Worm (Caenorhabditis elegans) whole organism, young adult: ENCODE results near the gene npr-33.

ENCODE experiments used
- B0336.3 ChIP-seq: fragments of 200-800 bp; sonication (Bioruptor generic); IDR thresholded peaks from 2 replicates; pipeline ENCODE4 v1.3.6; 2022; ENCODE audit warnings: missing genetic modification characterization, missing compliant biosample characterization
- F22D6.2 ChIP-seq: sonication (generic microtip); optimal IDR thresholded peaks from 2 replicates; lab custom pipeline; 2016; ENCODE audit warnings: mild to moderate bottlenecking, missing genetic modification characterization, missing compliant biosample characterization
- Y56A3A.18 ChIP-seq: fragments of 200-800 bp; sonication (Bioruptor generic); IDR thresholded peaks from 2 replicates; pipeline ENCODE4 v1.3.6; 2022; ENCODE audit warnings: missing genetic modification reagents, missing genetic modification characterization, missing compliant biosample characterization
- ZK185.1 ChIP-seq: sonication (generic microtip); optimal IDR thresholded peaks from 2 replicates; lab custom pipeline; 2016; ENCODE audit warnings: mild to moderate bottlenecking, missing genetic modification characterization, missing compliant biosample characterization; ENCODE audit not compliant: poor library complexity, severe bottlenecking
- aptf-2 ChIP-seq: fragments of 200-800 bp; sonication (Bioruptor generic); conservative IDR thresholded peaks from 2 replicates; pipeline ENCODE4 v1.3.6; 2022; ENCODE audit warnings: missing genetic modification reagents, missing genetic modification characterization, missing compliant biosample characterization
- athp-1 ChIP-seq: sonication (generic microtip); optimal IDR thresholded peaks from 2 replicates; lab custom pipeline; 2017; ENCODE audit warnings: mild to moderate bottlenecking, missing genetic modification characterization, missing compliant biosample characterization
- attf-3 ChIP-seq: fragments of 200-800 bp; sonication (Bioruptor generic); conservative IDR thresholded peaks from 2 replicates; pipeline ENCODE4 v1.3.6; 2022; ENCODE audit warnings: missing genetic modification reagents, missing genetic modification characterization, missing compliant biosample characterization
- attf-6 ChIP-seq: fragments of 200-800 bp; sonication (Bioruptor generic); IDR thresholded peaks from 2 replicates; pipeline ENCODE4 v1.3.6; 2022; ENCODE audit warnings: missing genetic modification reagents, missing genetic modification characterization, missing compliant biosample characterization
- cebp-1 ChIP-seq, 2 experiments: fragments of 200-800 bp in 1 of 2; sonication (Bioruptor generic) in 1 of 2; sonication (generic microtip) in 1 of 2; IDR thresholded peaks in 1 of 2; optimal IDR thresholded peaks in 1 of 2; 2 replicates each; pipeline versions ENCODE4 v1.3.6 to Lab custom; 2017 to 2022; ENCODE audit warnings: missing compliant biosample characterization in 2 of 2, missing genetic modification characterization in 2 of 2, mild to moderate bottlenecking in 1 of 2, missing genetic modification reagents in 1 of 2, moderate library complexity in 1 of 2
- ceh-100 ChIP-seq: fragments of 200-800 bp; sonication (Bioruptor generic); IDR thresholded peaks from 2 replicates; pipeline ENCODE4 v1.3.6; 2022; ENCODE audit warnings: missing genetic modification reagents, missing genetic modification characterization, missing compliant biosample characterization
- ceh-27 ChIP-seq: fragments of 200-800 bp; sonication (Bioruptor generic); optimal IDR thresholded peaks from 2 replicates; lab custom pipeline; 2018; ENCODE audit warnings: mild to moderate bottlenecking, missing genetic modification characterization, moderate library complexity, missing compliant biosample characterization
- ceh-40 ChIP-seq: fragments of 200-800 bp; sonication (Bioruptor generic); IDR thresholded peaks from 2 replicates; pipeline ENCODE4 v1.3.6; 2022; ENCODE audit warnings: missing genetic modification characterization, missing compliant biosample characterization
- ceh-58 ChIP-seq: fragments of 200-800 bp; sonication (Bioruptor generic); IDR thresholded peaks from 2 replicates; pipeline ENCODE4 v1.3.6; 2022; ENCODE audit warnings: missing genetic modification characterization, missing compliant biosample characterization
- chd-7 ChIP-seq: sonication (generic microtip); optimal IDR thresholded peaks from 2 replicates; lab custom pipeline; 2016; ENCODE audit warnings: mild to moderate bottlenecking, missing genetic modification characterization, moderate library complexity, missing compliant biosample characterization
- die-1 ChIP-seq: sonication (generic microtip); optimal IDR thresholded peaks from 2 replicates; lab custom pipeline; 2016; ENCODE audit warnings: missing genotype, mild to moderate bottlenecking, missing genetic modification characterization, missing compliant biosample characterization
- dox-1 ChIP-seq: fragments of 200-800 bp; sonication (Bioruptor generic); IDR thresholded peaks from 2 replicates; pipeline ENCODE4 v1.3.6; 2022; ENCODE audit warnings: missing genetic modification reagents, missing genetic modification characterization, missing compliant biosample characterization
- efl-1 ChIP-seq: fragments of 150-350 bp; optimal IDR thresholded peaks from 2 replicates; lab custom pipeline; 2014; ENCODE audit warnings: missing biosample characterization, missing genetic modification reagents, missing genetic modification characterization
- egl-44 ChIP-seq: fragments of 200-800 bp; sonication (Bioruptor generic); IDR thresholded peaks from 2 replicates; pipeline ENCODE4 v1.3.6; 2022; ENCODE audit warnings: missing genetic modification reagents, missing genetic modification characterization, missing compliant biosample characterization
- egrh-3 ChIP-seq: fragments of 200-800 bp; sonication (Bioruptor generic); IDR thresholded peaks from 2 replicates; pipeline ENCODE4 v1.3.6; 2022; ENCODE audit warnings: missing genetic modification reagents, missing genetic modification characterization, missing compliant biosample characterization
- gei-17 ChIP-seq: fragments of 200-800 bp; sonication (Bioruptor generic); optimal IDR thresholded peaks from 2 replicates; lab custom pipeline; 2018; ENCODE audit warnings: mild to moderate bottlenecking, missing genetic modification characterization, missing compliant biosample characterization
- hlh-12 ChIP-seq: sonication (generic microtip); optimal IDR thresholded peaks from 2 replicates; lab custom pipeline; 2016; ENCODE audit warnings: missing genetic modification characterization, missing compliant biosample characterization
- hmg-1.2 ChIP-seq: fragments of 200-800 bp; sonication (Bioruptor generic); IDR thresholded peaks from 2 replicates; pipeline ENCODE4 v1.3.6; 2022; ENCODE audit warnings: missing genetic modification reagents, missing genetic modification characterization, missing compliant biosample characterization
- hrde-1 ChIP-seq: sonication (generic microtip); optimal IDR thresholded peaks from 2 replicates; lab custom pipeline; 2016; ENCODE audit warnings: missing genetic modification characterization, mild to moderate bottlenecking, missing compliant biosample characterization, moderate library complexity, missing genotype, missing genetic modification reagents, borderline replicate concordance
- let-526 ChIP-seq: fragments of 200-800 bp; sonication (Bioruptor generic); IDR thresholded peaks from 2 replicates; pipeline ENCODE4 v1.3.6; 2022; ENCODE audit warnings: missing genetic modification reagents, missing genetic modification characterization, missing compliant biosample characterization
- lsy-27 ChIP-seq: sonication (generic microtip); optimal IDR thresholded peaks from 2 replicates; lab custom pipeline; 2017; ENCODE audit warnings: missing genetic modification characterization, mild to moderate bottlenecking, missing compliant biosample characterization, antibody characterized with exemption, missing genotype, borderline replicate concordance; ENCODE audit not compliant: insufficient read depth
- nfyb-1 ChIP-seq: fragments of 200-800 bp; sonication (Bioruptor generic); IDR thresholded peaks from 2 replicates; pipeline ENCODE4 v1.3.6; 2022; ENCODE audit warnings: missing genetic modification reagents, missing genetic modification characterization, missing compliant biosample characterization
- rec-8 ChIP-seq, 2 experiments: sonication (generic microtip); optimal IDR thresholded peaks; 2 replicates each; lab custom pipeline; 2016; ENCODE audit warnings: mild to moderate bottlenecking in 2 of 2, missing genetic modification characterization in 2 of 2, missing genetic modification reagents in 2 of 2, missing genotype in 2 of 2, missing biosample characterization in 1 of 2, missing compliant biosample characterization in 1 of 2, moderate library complexity in 1 of 2
- rpc-1 ChIP-seq, 2 experiments: fragments of 150-350 bp in 1 of 2; sonication (generic microtip) in 1 of 2; optimal IDR thresholded peaks; 2 replicates each; lab custom pipeline; 2014 to 2018; ENCODE audit warnings: missing biosample characterization in 1 of 2, missing genetic modification characterization in 1 of 2, missing genetic modification reagents in 1 of 2, missing genotype in 1 of 2
- snpc-3.4 ChIP-seq: sonication (generic microtip); optimal IDR thresholded peaks from 2 replicates; lab custom pipeline; 2017; ENCODE audit warnings: missing genetic modification characterization, mild to moderate bottlenecking, missing compliant biosample characterization, antibody characterized with exemption, moderate library complexity, missing genotype, missing genetic modification reagents
- unc-62 ChIP-seq: fragments of 150-350 bp; optimal IDR thresholded peaks from 2 replicates; lab custom pipeline; 2014; ENCODE audit warnings: missing biosample characterization, missing genetic modification reagents, missing genetic modification characterization
- xnd-1 ChIP-seq: sonication (generic microtip); optimal IDR thresholded peaks from 2 replicates; lab custom pipeline; 2016; ENCODE audit warnings: missing genotype, missing genetic modification reagents, missing genetic modification characterization, missing compliant biosample characterization
- zfh-2 ChIP-seq: fragments of 200-800 bp; sonication (Bioruptor generic); conservative IDR thresholded peaks from 2 replicates; pipeline ENCODE4 v1.3.6; 2022; ENCODE audit warnings: missing genetic modification reagents, missing genetic modification characterization, missing compliant biosample characterization
- ztf-18 ChIP-seq: sonication (generic microtip); optimal IDR thresholded peaks from 2 replicates; lab custom pipeline; 2016; ENCODE audit warnings: missing genotype, mild to moderate bottlenecking, missing genetic modification characterization, missing compliant biosample characterization
- ztf-22 ChIP-seq: fragments of 200-800 bp; sonication (Bioruptor generic); optimal IDR thresholded peaks from 2 replicates; lab custom pipeline; 2018; ENCODE audit warnings: mild to moderate bottlenecking, missing genetic modification characterization, moderate library complexity, missing compliant biosample characterization

npr-33 gene

DNA sequence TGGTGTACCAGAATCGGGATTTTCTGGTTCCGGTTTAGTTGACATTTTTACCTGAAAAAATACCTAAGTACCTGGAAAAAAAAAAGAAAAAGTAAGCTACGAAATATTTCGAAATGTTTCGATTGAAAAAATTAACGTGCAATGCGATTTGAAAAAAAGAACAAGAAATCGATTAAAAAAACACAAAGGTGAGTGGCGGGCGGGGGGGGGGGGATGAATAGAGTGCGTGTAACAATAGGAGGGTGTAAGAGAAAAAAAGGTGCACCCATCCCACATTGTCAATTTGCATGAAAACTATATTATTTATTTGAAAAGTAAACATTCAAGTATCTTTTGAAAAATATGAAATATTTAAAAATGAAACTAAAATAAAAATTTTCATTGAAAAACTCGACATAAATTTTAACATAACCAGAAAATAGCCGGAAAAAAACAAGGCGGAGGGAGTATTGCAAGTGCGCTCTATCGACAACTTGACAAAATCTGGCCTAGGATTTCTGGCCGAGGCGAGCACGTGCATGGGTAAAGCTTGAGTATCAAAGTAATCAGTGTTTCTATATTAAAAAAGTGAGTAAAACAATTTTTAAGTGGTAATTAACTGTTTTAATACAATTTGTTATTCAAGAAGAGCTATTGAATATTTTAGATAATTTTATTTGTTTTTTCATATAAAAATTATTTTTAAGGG lies 44.4 kb upstream of the npr-33 start, which contains the start of the genes csb-1 and F53H4.4 (continued):
- TF ChIP-seq rec-8 (tag; optimal IDR thresholded peaks at IDR 0.05; lab: Kevin White, UChicago) (no peak), ceh-58 (GFP tag; lab: Robert Waterston, UW) (no peak)

DNA sequence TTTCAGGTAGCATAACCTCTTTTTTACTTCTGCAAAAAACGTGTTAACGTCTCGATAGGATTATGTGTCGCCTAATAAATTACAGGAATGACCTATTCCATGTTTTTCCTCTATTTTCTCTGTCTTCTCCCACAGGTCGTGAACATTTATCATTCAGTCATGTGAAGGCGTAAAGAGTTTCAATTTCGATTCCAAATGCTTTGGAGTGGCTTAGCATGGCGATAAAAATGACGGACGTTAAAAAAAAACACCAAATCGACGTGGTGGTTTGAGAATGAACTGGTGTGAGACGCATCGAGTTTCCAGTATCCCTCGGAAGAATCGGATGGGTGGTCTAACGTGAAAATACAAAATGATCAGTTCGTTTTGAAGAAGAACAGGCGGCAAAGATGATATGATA lies 40.8 kb upstream of the npr-33 start:
- TF ChIP-seq aptf-2: no peak
- no peak for TF ChIP-seq hmg-1.2 (GFP tag; lab: Robert Waterston, UW)
- no peak for TF ChIP-seq ztf-22 (GFP tag; lab: Kevin White, UChicago)
- TF ChIP-seq B0336.3 (GFP tag; lab: Robert Waterston, UW): no peak
- TF ChIP-seq hlh-12 (tag; lab: Kevin White, UChicago): no peak
- TF ChIP-seq xnd-1: no peak
- TF ChIP-seq efl-1 (GFP tag; lab: Kevin White, UChicago): no peak
- TF ChIP-seq egrh-3 (GFP tag; lab: Robert Waterston, UW): no peak
- no peak for TF ChIP-seq nfyb-1 (GFP tag; lab: Robert Waterston, UW)
- no peak for TF ChIP-seq attf-3
- TF ChIP-seq Y56A3A.18: no peak
- TF ChIP-seq F22D6.2: no peak
- TF ChIP-seq ceh-58 (GFP tag; lab: Robert Waterston, UW): no peak
- TF ChIP-seq athp-1 (tag; lab: Kevin White, UChicago): no peak
- TF ChIP-seq die-1 (tag; lab: Kevin White, UChicago): no peak
- TF ChIP-seq ztf-18: no peak
- no peak for TF ChIP-seq ceh-40 (GFP tag; lab: Robert Waterston, UW)
- TF ChIP-seq rpc-1 (optimal IDR thresholded peaks at IDR 0.05; lab: Kevin White, UChicago): no peak
- TF ChIP-seq rpc-1 (tag; optimal IDR thresholded peaks at IDR 0.05; lab: Kevin White, UChicago): no peak
- TF ChIP-seq let-526: no peak

DNA sequence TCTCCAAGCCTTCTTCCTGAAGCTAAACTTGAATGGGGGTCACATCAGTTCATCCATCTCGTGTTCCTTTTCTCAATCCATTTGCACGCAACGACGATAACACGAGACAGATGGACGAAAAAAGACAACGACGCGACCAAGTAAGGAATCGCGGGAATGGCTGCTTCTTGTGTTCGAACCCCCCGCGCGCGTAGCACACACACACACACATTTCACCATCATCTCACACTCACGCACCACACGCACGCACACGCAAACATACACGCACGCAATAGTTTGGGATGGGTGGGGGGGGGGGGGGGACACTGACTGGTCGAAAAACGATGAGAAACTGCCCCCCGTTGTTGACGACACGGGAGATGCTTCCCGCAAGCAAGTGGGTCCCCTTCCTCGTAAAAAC lies 33.5 kb upstream of the npr-33 start:
- TF ChIP-seq egl-44 (GFP tag; lab: Robert Waterston, UW) (0 out of 2 replicates have a peak, but pooled peaks have one; percentile 35), dox-1 (GFP tag; lab: Robert Waterston, UW) (0 out of 2 replicates have a peak, but pooled peaks have one; percentile 7), chd-7 (peak; percentile 2), ceh-27 (GFP tag; lab: Kevin White, UChicago) (peak; percentile 37), snpc-3.4 (tag; lab: Kevin White, UChicago) (no peak), rec-8 (tag; optimal IDR thresholded peaks at IDR 0.05; lab: Kevin White, UChicago) (no peak), cebp-1 (GFP tag; IDR thresholded peaks at IDR 0.05; lab: Robert Waterston, UW) (no peak), cebp-1 (tag; optimal IDR thresholded peaks at IDR 0.05; lab: Kevin White, UChicago) (peak; percentile 32), ceh-100 (no peak), attf-6 (GFP tag; lab: Robert Waterston, UW) (no peak), unc-62 (no peak), ZK185.1 (no peak), zfh-2 (GFP tag; lab: Robert Waterston, UW) (peak; percentile 70), gei-17 (GFP tag; lab: Kevin White, UChicago) (no peak), lsy-27 (tag; lab: Kevin White, UChicago) (no peak), hrde-1 (tag; lab: Kevin White, UChicago) (no peak)
